Fruit fly (Drosophila melanogaster): Measurements from ENCODE around the gene AcCoAS.

dm6 chr3L:21285639-21286338, 5.7 kb upstream of the AcCoAS start, which contains the start of the genes CG12974 and pzg:
- TF ChIP-seq CG3919 (GFP tag; optimal IDR thresholded peaks at IDR 0.05) (peak; percentile 66), CG31627 (GFP tag; optimal IDR thresholded peaks at IDR 0.05) (peak; percentile 66), fd59A (GFP tag; optimal IDR thresholded peaks at IDR 0.05) (no peak), topi (GFP tag; optimal IDR thresholded peaks at IDR 0.05) (peak; percentile 70), CG16779 (tag; optimal IDR thresholded peaks at IDR 0.05) (no peak), svp (GFP tag) (peak; percentile 93), Sox15 (GFP tag; optimal IDR thresholded peaks at IDR 0.05) (peak; percentile 41), vri (GFP tag; optimal IDR thresholded peaks at IDR 0.05) (peak; percentile 65)

All from whole organism, prepupa.